Fruit fly (Drosophila melanogaster) whole organism, adult: ENCODE data around the gene Diap1.

Experiments
- CG11617 ChIP-seq: fragments of 200-800 bp; sonication (Bioruptor generic); optimal IDR thresholded peaks from 2 replicates; lab custom pipeline; 2017; ENCODE audit warnings: mild to moderate bottlenecking, missing biosample characterization, missing genetic modification reagents, missing genetic modification characterization
- CG12768 ChIP-seq: fragments of 200-800 bp; sonication (Bioruptor generic); optimal IDR thresholded peaks from 2 replicates; lab custom pipeline; 2017; ENCODE audit warnings: missing biosample characterization, missing genetic modification characterization, mild to moderate bottlenecking, moderate library complexity, missing genetic modification reagents
- CG14711 ChIP-seq: fragments of 200-800 bp; sonication (Bioruptor generic); optimal IDR thresholded peaks from 2 replicates; lab custom pipeline; 2018; ENCODE audit warnings: missing biosample characterization, mild to moderate bottlenecking, missing genetic modification characterization, moderate library complexity
- CG1620 ChIP-seq: fragments of 200-800 bp; sonication (Bioruptor generic); optimal IDR thresholded peaks from 2 replicates; lab custom pipeline; 2016; ENCODE audit warnings: missing biosample characterization, missing genetic modification characterization
- CG33017 ChIP-seq: fragments of 200-800 bp; sonication (Bioruptor generic); optimal IDR thresholded peaks from 2 replicates; lab custom pipeline; 2018; ENCODE audit warnings: missing biosample characterization, mild to moderate bottlenecking, missing genetic modification characterization, moderate library complexity
- CG7045 ChIP-seq: fragments of 200-800 bp; sonication (Bioruptor generic); optimal IDR thresholded peaks from 2 replicates; lab custom pipeline; 2017; ENCODE audit warnings: missing biosample characterization, mild to moderate bottlenecking, missing genetic modification characterization
- Clk ChIP-seq: fragments of 200-800 bp; sonication (Bioruptor generic); optimal IDR thresholded peaks from 2 replicates; lab custom pipeline; 2017; ENCODE audit warnings: missing biosample characterization, missing genetic modification characterization
- Mnt ChIP-seq: fragments of 200-800 bp; sonication (Bioruptor generic); optimal IDR thresholded peaks from 2 replicates; lab custom pipeline; 2016; ENCODE audit warnings: missing biosample characterization, mild to moderate bottlenecking, missing genetic modification characterization
- bab1 ChIP-seq: fragments of 200-800 bp; sonication (Bioruptor generic); optimal IDR thresholded peaks from 3 replicates; lab custom pipeline; 2019; ENCODE audit warnings: missing biosample characterization, mild to moderate bottlenecking, missing genetic modification characterization, moderate library complexity
- cic ChIP-seq: fragments of 200-800 bp; sonication (Bioruptor generic); optimal IDR thresholded peaks from 2 replicates; lab custom pipeline; 2017; ENCODE audit warnings: missing biosample characterization, mild to moderate bottlenecking, missing genetic modification characterization, moderate library complexity
- cnc ChIP-seq, 2 experiments: fragments of >200 bp; optimal IDR thresholded peaks; 2 replicates each; lab custom pipeline; 2017
- kay ChIP-seq: fragments of 200-800 bp; sonication (Bioruptor generic); peaks from one replicate; lab custom pipeline; 2016; ENCODE audit warnings: missing biosample characterization, missing genetic modification characterization, borderline replicate concordance
- ovo ChIP-seq: fragments of 200-800 bp; sonication (Bioruptor generic); optimal IDR thresholded peaks from 2 replicates; lab custom pipeline; 2016; ENCODE audit warnings: missing biosample characterization, missing genetic modification characterization
- pad ChIP-seq: fragments of 200-800 bp; sonication (Bioruptor generic); optimal IDR thresholded peaks from 3 replicates; lab custom pipeline; 2017; ENCODE audit warnings: missing biosample characterization, missing genetic modification characterization, mild to moderate bottlenecking, moderate library complexity, missing genetic modification reagents

DNA sequence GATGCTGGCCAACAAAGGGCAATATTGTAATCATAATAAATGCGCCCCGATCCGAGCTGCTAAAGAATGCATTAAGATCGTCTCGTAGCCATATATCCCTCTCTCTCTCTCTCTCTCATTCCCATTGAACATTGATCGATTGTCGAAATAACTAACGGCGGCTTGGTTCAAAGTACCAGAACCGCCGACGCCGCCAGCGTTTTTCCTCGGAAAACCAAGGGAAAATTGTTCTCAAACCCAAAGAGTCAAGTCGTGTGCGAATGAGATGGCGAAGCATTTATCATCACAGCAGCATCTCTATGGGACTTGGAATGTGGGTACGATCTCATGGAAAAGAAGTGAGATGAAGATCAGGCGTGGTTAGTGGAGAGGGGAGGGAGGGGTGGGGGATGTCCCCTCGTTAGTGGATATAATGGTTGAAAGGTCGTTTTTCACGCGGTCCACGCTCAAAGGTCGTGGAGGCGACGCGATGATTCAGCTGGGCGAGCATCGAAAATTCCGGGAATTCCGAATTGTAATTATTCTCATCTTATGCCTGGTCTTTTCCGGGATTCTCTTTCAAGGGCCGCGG lies 7.0 kb downstream of the Diap1 start:
- no peak for TF ChIP-seq kay (GFP tag; lab: Kevin White, UChicago)
- TF ChIP-seq CG1620 (GFP tag; lab: Kevin White, UChicago) = no peak
- TF ChIP-seq Clk (GFP tag; lab: Kevin White, UChicago) = no peak
- TF ChIP-seq CG11617 = no peak
- no peak for TF ChIP-seq cic
- no peak for TF ChIP-seq CG33017 (tag; lab: Kevin White, UChicago)
- no peak for TF ChIP-seq CG14711 (tag; lab: Kevin White, UChicago)
- no peak for TF ChIP-seq CG12768 (GFP tag; lab: Kevin White, UChicago)
- TF ChIP-seq CG7045 (GFP tag; lab: Kevin White, UChicago) = no peak
- TF ChIP-seq Mnt (GFP tag; lab: Kevin White, UChicago) = no peak
- TF ChIP-seq ovo (GFP tag; lab: Kevin White, UChicago) = no peak
- TF ChIP-seq pad = no peak
- TF ChIP-seq cnc (optimal IDR thresholded peaks at IDR 0.05; lab: Kevin White, UChicago) = no peak
- no peak for TF ChIP-seq bab1 (GFP tag; lab: Kevin White, UChicago)
